Worm (Caenorhabditis elegans) whole organism, L1 larva: ENCODE data around the gene ugt-47.

Experiments
- aly-2 ChIP-seq: fragments of 150-350 bp; optimal IDR thresholded peaks from 2 replicates; lab custom pipeline; 2014; ENCODE audit warnings: missing biosample characterization, missing genetic modification characterization
- ces-1 ChIP-seq: fragments of 150-350 bp; optimal IDR thresholded peaks from 2 replicates; lab custom pipeline; 2014; ENCODE audit warnings: missing biosample characterization, missing genetic modification reagents, missing genetic modification characterization
- mdl-1 ChIP-seq, 2 experiments: fragments of 150-350 bp; optimal IDR thresholded peaks; 2 replicates each; lab custom pipeline; 2014 to 2017; ENCODE audit warnings: missing biosample characterization in 2 of 2, missing genetic modification characterization in 2 of 2, inconsistent platforms in 1 of 2
- nhr-19 ChIP-seq: fragments of 200-800 bp; sonication (Bioruptor generic); conservative IDR thresholded peaks from 2 replicates; pipeline ENCODE4 v1.3.6; 2022; ENCODE audit warnings: missing genetic modification characterization, missing compliant biosample characterization
- nhr-76 ChIP-seq: sonication (generic microtip); optimal IDR thresholded peaks from 2 replicates; lab custom pipeline; 2017; ENCODE audit warnings: missing biosample characterization, missing genetic modification characterization
- pqm-1 ChIP-seq: sonication (generic microtip); optimal IDR thresholded peaks from 3 replicates; lab custom pipeline; 2017; ENCODE audit warnings: missing biosample characterization, missing genetic modification characterization
- tbx-2 ChIP-seq: sonication (generic microtip); optimal IDR thresholded peaks from 2 replicates; lab custom pipeline; 2016; ENCODE audit warnings: missing genetic modification characterization, missing compliant biosample characterization
- ztf-4 ChIP-seq: fragments of 150-350 bp; optimal IDR thresholded peaks from 2 replicates; lab custom pipeline; 2014; ENCODE audit warnings: missing biosample characterization, missing genetic modification characterization

DNA sequence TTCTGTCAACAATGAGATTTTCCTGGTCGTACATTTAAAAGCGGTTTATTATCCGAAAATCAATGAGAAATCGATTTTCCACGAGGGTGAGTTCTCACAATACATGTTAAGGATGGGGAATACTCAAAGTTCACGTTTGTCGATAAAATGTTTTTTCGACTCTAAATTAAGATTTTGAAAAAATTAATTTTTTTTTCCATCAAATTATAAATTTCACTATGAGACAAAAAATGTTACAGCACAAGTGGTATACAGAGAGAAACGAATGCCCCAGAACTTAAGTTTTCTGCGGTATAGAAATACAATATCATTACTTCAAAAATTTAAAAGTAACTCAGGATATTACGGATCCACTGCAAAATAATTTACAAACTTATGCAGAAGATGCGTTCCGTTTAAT, 20.2 kb downstream of the ugt-47 start, which contains the start of gene R04B5.1:
- TF ChIP-seq aly-2 (tag; lab: Kevin White, UChicago) (no peak), ces-1 (GFP tag; lab: Kevin White, UChicago) (no peak), pqm-1 (tag; lab: Kevin White, UChicago) (no peak), mdl-1 (tag; optimal IDR thresholded peaks at IDR 0.05; lab: Kevin White, UChicago) (no peak), nhr-76 (tag; lab: Kevin White, UChicago) (no peak), ztf-4 (tag; lab: Kevin White, UChicago) (no peak), nhr-19 (GFP tag; lab: Robert Waterston, UW) (no peak), tbx-2 (tag; lab: Kevin White, UChicago) (no peak)
